Worm (Caenorhabditis elegans) whole organism, late embryonic: ENCODE data around the gene unc-6.
"Not testable (repeated sequence)": the region's sequence is repeated elsewhere in the genome, so short reads cannot be mapped to it uniquely, and the experiment has no call there.

Experiments used
- C08G9.2 ChIP-seq: sonication (generic microtip); optimal IDR thresholded peaks from 2 replicates; lab custom pipeline; 2016; ENCODE audit warnings: mild to moderate bottlenecking, missing genetic modification characterization, moderate library complexity, missing compliant biosample characterization
- K02D7.2 ChIP-seq: sonication (generic microtip); optimal IDR thresholded peaks from 2 replicates; lab custom pipeline; 2017; ENCODE audit warnings: mild to moderate bottlenecking, missing genetic modification characterization, missing compliant biosample characterization
- K09A11.1 ChIP-seq: sonication (generic microtip); optimal IDR thresholded peaks from 2 replicates; lab custom pipeline; 2017; ENCODE audit warnings: antibody characterized with exemption, mild to moderate bottlenecking, missing genetic modification characterization, missing compliant biosample characterization; ENCODE audit not compliant: insufficient read depth
- ahr-1 ChIP-seq: sonication (generic microtip); optimal IDR thresholded peaks from 2 replicates; lab custom pipeline; 2016; ENCODE audit warnings: missing genetic modification characterization, missing compliant biosample characterization
- ceh-14 ChIP-seq: sonication (generic microtip); optimal IDR thresholded peaks from 2 replicates; lab custom pipeline; 2016; ENCODE audit warnings: missing genotype, missing genetic modification characterization, missing compliant biosample characterization
- ceh-18 ChIP-seq: sonication (generic microtip); optimal IDR thresholded peaks from 2 replicates; lab custom pipeline; 2016; ENCODE audit warnings: missing genetic modification characterization, missing compliant biosample characterization
- ceh-2 ChIP-seq: sonication (generic microtip); optimal IDR thresholded peaks from 2 replicates; lab custom pipeline; 2016; ENCODE audit warnings: missing genotype, missing genetic modification characterization, missing compliant biosample characterization
- ceh-22 ChIP-seq: sonication (generic microtip); optimal IDR thresholded peaks from 2 replicates; lab custom pipeline; 2017; ENCODE audit warnings: missing biosample characterization, missing genetic modification characterization
- ceh-31 ChIP-seq: sonication (generic microtip); optimal IDR thresholded peaks from 2 replicates; lab custom pipeline; 2016; ENCODE audit warnings: missing genetic modification characterization, missing compliant biosample characterization
- ceh-6 ChIP-seq: fragments of 200-800 bp; sonication (Bioruptor generic); optimal IDR thresholded peaks from 2 replicates; lab custom pipeline; 2018; ENCODE audit warnings: mild to moderate bottlenecking, missing genetic modification characterization, missing compliant biosample characterization
- che-1 ChIP-seq: sonication (generic microtip); optimal IDR thresholded peaks from 2 replicates; lab custom pipeline; 2016; ENCODE audit warnings: mild to moderate bottlenecking, missing genetic modification characterization, missing compliant biosample characterization
- elt-2 ChIP-seq: sonication (generic microtip); optimal IDR thresholded peaks from 2 replicates; lab custom pipeline; 2016; ENCODE audit warnings: missing genetic modification reagents, missing genetic modification characterization, missing compliant biosample characterization
- ets-4 ChIP-seq: sonication (generic microtip); optimal IDR thresholded peaks from 2 replicates; lab custom pipeline; 2016; ENCODE audit warnings: missing genetic modification characterization, missing compliant biosample characterization
- fax-1 ChIP-seq: sonication (generic microtip); optimal IDR thresholded peaks from 2 replicates; lab custom pipeline; 2016; ENCODE audit warnings: missing genotype, missing genetic modification characterization, missing compliant biosample characterization
- fkh-10 ChIP-seq: fragments of 150-350 bp; optimal IDR thresholded peaks from 2 replicates; lab custom pipeline; 2014; ENCODE audit warnings: missing biosample characterization, missing genetic modification reagents, missing genetic modification characterization
- hlh-30 ChIP-seq: sonication (generic microtip); optimal IDR thresholded peaks from 2 replicates; lab custom pipeline; 2017; ENCODE audit warnings: antibody characterized with exemption, missing genetic modification characterization, missing compliant biosample characterization; ENCODE audit not compliant: insufficient read depth
- hlh-8 ChIP-seq: sonication (generic microtip); optimal IDR thresholded peaks from 2 replicates; lab custom pipeline; 2016; ENCODE audit warnings: missing genotype, missing genetic modification characterization, missing compliant biosample characterization
- lim-6 ChIP-seq: sonication (generic microtip); optimal IDR thresholded peaks from 2 replicates; lab custom pipeline; 2016; ENCODE audit warnings: missing genetic modification characterization, missing compliant biosample characterization
- nhr-11 ChIP-seq: fragments of 150-350 bp; optimal IDR thresholded peaks from 2 replicates; lab custom pipeline; 2014; ENCODE audit warnings: missing biosample characterization, missing genetic modification characterization
- nhr-232 ChIP-seq: sonication (generic microtip); optimal IDR thresholded peaks from 2 replicates; lab custom pipeline; 2016; ENCODE audit warnings: missing genetic modification characterization, missing compliant biosample characterization
- odd-2 ChIP-seq: sonication (generic microtip); optimal IDR thresholded peaks from 2 replicates; lab custom pipeline; 2017; ENCODE audit warnings: antibody characterized with exemption, mild to moderate bottlenecking, missing genetic modification characterization, missing compliant biosample characterization
- pat-9 ChIP-seq: fragments of 200-800 bp; sonication (Bioruptor generic); optimal IDR thresholded peaks from 2 replicates; lab custom pipeline; 2018; ENCODE audit warnings: mild to moderate bottlenecking, missing genetic modification characterization, moderate library complexity, missing compliant biosample characterization
- pqm-1 ChIP-seq: sonication (generic microtip); optimal IDR thresholded peaks from 2 replicates; lab custom pipeline; 2016; ENCODE audit warnings: missing genetic modification characterization, missing compliant biosample characterization
- ref-2 ChIP-seq: sonication (generic microtip); optimal IDR thresholded peaks from 2 replicates; lab custom pipeline; 2016; ENCODE audit warnings: missing genetic modification characterization, missing compliant biosample characterization
- rnt-1 ChIP-seq: sonication (generic microtip); optimal IDR thresholded peaks from 2 replicates; lab custom pipeline; 2016; ENCODE audit warnings: missing genetic modification characterization, missing compliant biosample characterization
- sdc-2 ChIP-seq: sonication (generic microtip); optimal IDR thresholded peaks from 2 replicates; lab custom pipeline; 2016; ENCODE audit warnings: missing genotype, missing genetic modification characterization, missing compliant biosample characterization
- sox-2 ChIP-seq: fragments of 200-800 bp; sonication (Bioruptor generic); IDR thresholded peaks from 2 replicates; pipeline ENCODE4 v1.3.6; 2022; ENCODE audit warnings: missing genetic modification reagents, missing genetic modification characterization, missing compliant biosample characterization
- sox-4 ChIP-seq: sonication (generic microtip); optimal IDR thresholded peaks from 2 replicates; lab custom pipeline; 2017; ENCODE audit warnings: mild to moderate bottlenecking, missing genetic modification characterization, inconsistent platforms, missing compliant biosample characterization
- unc-42 ChIP-seq: sonication (generic microtip); optimal IDR thresholded peaks from 2 replicates; lab custom pipeline; 2016; ENCODE audit warnings: missing genotype, missing genetic modification characterization, missing compliant biosample characterization
- unc-55 ChIP-seq: sonication (generic microtip); optimal IDR thresholded peaks from 2 replicates; lab custom pipeline; 2017; ENCODE audit warnings: missing biosample characterization, missing genetic modification reagents, missing genetic modification characterization

Gene unc-6

DNA sequence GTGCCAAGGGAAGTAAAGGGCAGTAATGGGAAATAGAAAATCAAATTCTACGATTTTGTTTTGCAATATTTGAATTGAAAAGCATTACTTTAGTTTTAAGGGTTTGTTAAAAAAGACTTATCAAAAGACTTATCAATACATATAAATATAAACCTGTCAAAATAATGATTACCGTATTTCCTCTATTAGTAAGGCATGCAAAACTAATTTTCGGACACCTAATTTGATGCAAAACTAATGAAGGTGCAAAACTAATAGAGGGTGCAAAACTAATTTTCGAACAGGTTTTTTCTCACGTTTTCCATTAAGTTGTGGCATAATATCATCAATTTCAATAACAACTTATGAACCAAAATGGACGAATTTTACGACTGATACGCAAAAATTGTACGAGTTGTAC is 7.7 kb upstream of the unc-6 start, which contains the start of gene F41C6.6:
TSS of gene F41C6.6 (minus strand) at position 101 of the 400 bp plus-strand sequence.
- TF ChIP-seq K09A11.1; nhr-11 (tag; lab: Kevin White, UChicago); fkh-10 (GFP tag; lab: Kevin White, UChicago): not testable (repeated sequence)
- TF ChIP-seq, all 69 proteins: peak for 0; not testable (repeated sequence) for 69

DNA sequence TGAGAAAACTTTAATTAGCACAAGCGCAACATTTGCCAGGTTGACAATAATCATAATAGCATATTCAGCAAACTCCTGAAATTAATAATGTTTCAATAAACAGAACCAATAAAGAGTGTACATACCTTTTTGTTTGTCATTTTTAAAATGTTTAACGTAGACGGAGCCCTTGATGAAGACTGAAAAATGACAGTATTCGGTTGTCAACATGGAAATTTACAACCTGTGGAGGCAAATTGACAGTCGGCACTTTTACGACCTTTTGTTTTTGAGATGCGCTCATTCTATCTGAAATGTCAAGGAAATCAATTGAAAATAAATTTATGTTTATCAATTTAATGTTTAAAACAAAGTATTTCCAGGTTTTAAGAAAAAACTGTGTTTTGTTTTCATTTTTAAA is 5.0 kb upstream of the unc-6 start:
- TF ChIP-seq ceh-18 (tag; lab: Kevin White, UChicago) (no peak), che-1 (tag; lab: Kevin White, UChicago) (no peak), hlh-8 (tag; lab: Kevin White, UChicago) (no peak), hlh-30 (no peak), ahr-1 (no peak), sdc-2 (no peak), ceh-14 (tag; lab: Kevin White, UChicago) (no peak), lim-6 (tag; lab: Kevin White, UChicago) (no peak), unc-55 (GFP tag; lab: Kevin White, UChicago) (no peak), ceh-2 (tag; lab: Kevin White, UChicago) (no peak), sox-4 (no peak), ref-2 (tag; lab: Kevin White, UChicago) (no peak), odd-2 (tag; lab: Kevin White, UChicago) (no peak)

DNA sequence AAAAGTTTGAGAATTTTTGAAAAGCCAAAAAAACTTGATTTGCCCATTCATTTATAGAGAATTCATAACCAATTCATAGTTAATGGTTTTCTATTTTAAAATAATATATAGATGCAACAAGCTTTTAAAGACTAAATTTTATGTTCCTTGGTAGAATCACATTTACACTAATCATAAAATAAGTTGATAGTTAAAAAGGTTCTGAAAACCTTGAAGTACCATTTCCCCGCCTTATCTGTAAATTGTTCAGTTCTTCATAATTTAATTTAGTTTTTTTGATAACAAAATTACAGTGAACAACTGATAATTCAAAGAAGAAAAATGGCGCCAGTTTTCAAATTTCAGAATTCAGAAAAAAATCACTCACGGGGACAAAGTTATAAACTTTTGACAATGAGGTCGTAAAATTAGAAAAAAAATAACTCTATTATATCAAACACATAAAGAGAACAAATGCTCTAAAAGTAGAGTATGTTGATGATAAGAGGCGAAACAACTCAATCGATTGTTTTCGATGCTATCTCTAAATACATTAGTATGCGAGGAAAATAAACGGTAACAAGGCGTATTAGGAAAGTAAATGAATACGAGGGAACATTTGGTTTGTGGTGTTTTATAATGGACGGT is 4.1 kb upstream of the unc-6 start, which contains the start of gene F41C6.7:
TSS of gene F41C6.7 (minus strand) at position 51 of the 627 bp plus-strand sequence.
- TF ChIP-seq elt-2 (tag; lab: Kevin White, UChicago) (peak; percentile 25), hlh-8 (tag; lab: Kevin White, UChicago) (no peak)

DNA sequence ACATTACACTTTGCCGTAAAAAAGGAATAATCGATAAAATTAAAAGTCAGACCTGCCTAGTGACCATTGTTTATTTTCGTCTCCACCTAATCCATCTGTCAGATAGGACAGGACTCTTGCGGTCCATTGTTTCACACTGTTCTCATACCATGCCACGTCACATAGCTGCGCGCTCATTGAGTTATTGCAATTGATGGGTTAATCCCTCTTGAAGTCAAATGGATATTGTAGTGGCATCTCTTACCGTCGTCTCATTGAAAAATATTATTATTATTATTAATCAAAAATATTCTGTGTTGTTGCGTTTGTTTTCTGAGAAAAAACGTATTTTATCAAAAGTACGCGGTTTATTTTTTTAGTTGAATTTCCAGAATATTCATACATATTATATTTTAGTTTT is 1.3 kb upstream of the unc-6 start:
- TF ChIP-seq pqm-1 (tag; lab: Kevin White, UChicago) (no peak), rnt-1 (no peak), K09A11.1 (no peak)

DNA sequence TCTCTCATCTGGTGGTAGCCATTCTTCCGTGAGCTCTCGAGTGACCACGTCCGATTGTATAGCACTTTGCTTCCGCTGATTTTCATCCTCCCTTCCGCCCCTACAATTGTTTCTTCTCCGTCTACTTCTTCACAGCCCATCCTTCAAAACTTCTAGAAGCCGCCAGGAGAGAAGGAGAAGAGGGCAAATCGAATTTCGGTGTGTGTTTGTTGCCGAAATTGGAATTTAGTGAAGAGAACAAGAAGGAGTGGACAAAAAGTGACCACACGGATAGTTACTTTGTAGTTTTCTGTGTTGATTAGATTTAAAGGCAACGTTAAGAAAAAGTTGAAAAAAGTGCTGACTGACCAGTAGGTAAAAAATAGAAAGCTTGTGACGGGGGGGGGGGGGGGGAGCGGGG is 3.6 kb downstream of the unc-6 start:
- peak; percentile 40 for TF ChIP-seq ceh-31
- TF ChIP-seq unc-42 (tag; lab: Kevin White, UChicago), result peak; percentile 49
- TF ChIP-seq ets-4 (tag; lab: Kevin White, UChicago), result no peak
- no peak for TF ChIP-seq K02D7.2
- TF ChIP-seq nhr-232 (tag; lab: Kevin White, UChicago), result no peak

DNA sequence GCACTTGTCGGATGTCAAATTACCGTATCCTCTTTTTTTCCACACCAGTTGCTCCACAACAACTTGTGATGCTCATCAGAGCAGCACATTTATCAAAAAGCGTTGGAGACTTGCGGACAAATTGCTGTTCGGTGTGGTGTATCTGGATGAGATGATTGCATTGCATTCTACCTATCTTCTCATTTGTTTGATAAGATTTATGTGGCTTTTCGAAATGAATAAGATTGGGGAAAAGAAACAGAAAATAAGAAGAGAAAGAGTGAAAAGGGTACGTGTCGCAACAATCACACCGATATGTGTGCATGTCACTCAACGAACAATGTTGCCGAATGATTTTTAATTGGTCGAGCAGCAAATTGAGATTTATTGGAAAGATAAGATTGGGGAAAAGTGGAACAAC is 4.6 kb downstream of the unc-6 start:
- TF ChIP-seq ets-4 (tag; lab: Kevin White, UChicago) (no peak), rnt-1 (peak; percentile 64), unc-55 (GFP tag; lab: Kevin White, UChicago) (peak; percentile 91)

DNA sequence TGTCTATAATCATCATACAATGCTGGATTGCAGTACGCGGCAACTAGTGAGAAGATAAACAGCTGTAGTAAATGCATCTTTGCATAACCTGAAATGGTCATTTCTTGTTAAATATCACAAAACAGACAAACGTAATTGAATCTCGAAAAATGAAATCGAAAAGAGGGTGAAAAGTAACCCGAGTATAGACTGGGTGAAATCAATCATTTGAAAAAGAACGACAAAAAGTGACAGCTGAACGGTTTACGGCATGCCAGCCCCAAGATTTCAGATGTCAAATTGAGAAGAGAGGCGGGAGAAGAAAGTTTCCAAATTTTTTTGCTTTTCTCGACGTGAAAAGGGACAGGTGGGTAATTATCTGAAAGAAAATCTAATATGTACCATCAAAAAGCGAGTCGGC is 10.4 kb downstream of the unc-6 start, which contains the start of gene F14B8.4:
TSS of gene F14B8.4 (minus strand) at position 101 of the 400 bp plus-strand sequence.
- no peak for TF ChIP-seq ceh-22
- no peak for TF ChIP-seq ceh-2 (tag; lab: Kevin White, UChicago)
- TF ChIP-seq sox-2 (GFP tag; lab: Robert Waterston, UW), result no peak

DNA sequence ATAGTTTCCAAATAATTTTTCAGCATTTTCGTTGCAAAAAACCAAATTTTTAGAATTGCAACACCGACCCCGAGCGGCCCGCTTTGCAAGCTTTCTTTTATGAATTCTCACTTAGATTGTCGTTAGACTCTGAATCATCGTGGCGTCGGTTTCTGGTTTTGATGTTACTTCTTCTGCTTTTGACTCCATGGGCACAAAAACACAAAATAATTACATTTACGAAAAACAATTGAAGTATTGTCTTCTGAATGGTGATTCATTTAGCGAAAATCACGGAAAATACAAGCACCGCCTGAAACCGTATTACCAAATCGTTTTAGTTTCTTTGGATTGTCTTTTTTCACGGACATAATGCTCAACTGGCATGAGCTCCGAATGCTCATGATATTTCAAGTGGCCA is 11.6 kb downstream of the unc-6 start, which contains the start of gene pes-23:
TSS of gene pes-23 (plus strand) at position 301 of the 400 bp plus-strand sequence.
- TF ChIP-seq fax-1 (tag; lab: Kevin White, UChicago) (no peak), C08G9.2 (no peak), pat-9 (no peak), ceh-6 (no peak)
